Worm (Caenorhabditis elegans): ENCODE data around the gene C05B5.1.
A peak's percentile ranks its signal among the peaks of the same experiment; 100 is the strongest.

The C05B5.1 gene

DNA sequence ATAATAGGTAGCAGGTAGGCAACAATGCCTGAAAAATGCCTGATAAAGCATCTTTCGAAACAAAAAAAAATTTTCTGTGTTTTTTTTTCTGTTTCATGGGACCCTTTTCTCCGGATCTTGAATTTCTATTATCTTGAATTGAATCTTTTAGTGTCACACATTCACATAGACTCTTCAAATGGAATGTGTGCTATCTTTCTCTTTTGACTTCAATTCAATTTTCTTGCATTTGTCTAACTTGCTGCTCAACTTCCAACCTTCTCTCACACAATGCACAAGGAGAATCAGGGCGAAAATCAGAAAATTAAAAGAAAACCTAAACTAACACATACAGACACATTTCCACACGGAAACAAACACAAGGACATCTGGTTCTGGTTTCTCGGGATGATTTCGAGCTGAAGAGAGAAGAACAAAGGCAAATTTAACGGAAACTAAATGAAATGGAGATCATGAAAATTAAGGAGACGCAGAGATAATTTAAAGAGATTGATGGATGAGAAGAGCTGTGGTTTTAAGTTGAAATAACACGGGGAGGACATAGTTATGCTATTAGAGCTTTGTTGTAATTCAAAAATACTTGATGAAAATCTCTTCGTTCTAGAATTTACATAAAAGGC is 15.9 kb downstream of the C05B5.1 start:
- TF ChIP-seq dsc-1 (tag; optimal IDR thresholded peaks at IDR 0.05), result peak; percentile 97
- no peak for TF ChIP-seq lin-39 (tag; optimal IDR thresholded peaks at IDR 0.05)
- no peak for TF ChIP-seq pqm-1 (tag; optimal IDR thresholded peaks at IDR 0.05)
- TF ChIP-seq nhr-47 (tag; optimal IDR thresholded peaks at IDR 0.05), result no peak
- TF ChIP-seq fos-1 (tag; optimal IDR thresholded peaks at IDR 0.05), result no peak
- TF ChIP-seq ztf-11 (tag; optimal IDR thresholded peaks at IDR 0.05), result no peak
- no peak for TF ChIP-seq efl-1 (optimal IDR thresholded peaks at IDR 0.05)
- TF ChIP-seq efl-1 (GFP tag; optimal IDR thresholded peaks at IDR 0.05 in 1 of 2), result peak in 1 of 2 experiments; percentile 74
- no peak for TF ChIP-seq egl-13 (tag; optimal IDR thresholded peaks at IDR 0.05)
- no peak for TF ChIP-seq C16A3.4 (tag; optimal IDR thresholded peaks at IDR 0.05)
- TF ChIP-seq alr-1 (tag; optimal IDR thresholded peaks at IDR 0.05; ENCODE audit: borderline replicate concordance), result no peak
- TF ChIP-seq mdl-1 (tag; optimal IDR thresholded peaks at IDR 0.05), result no peak
- TF ChIP-seq nhr-237 (tag; optimal IDR thresholded peaks at IDR 0.05), result no peak
- TF ChIP-seq F16B12.6 (tag; optimal IDR thresholded peaks at IDR 0.05), result no peak
- no peak for TF ChIP-seq hlh-17 (GFP tag; optimal IDR thresholded peaks at IDR 0.05; ENCODE audit: borderline replicate concordance)
- TF ChIP-seq nhr-19 (GFP tag; conservative IDR thresholded peaks at IDR 0.05), result no peak
- peak; percentile 24 for TF ChIP-seq lin-14 (GFP tag; optimal IDR thresholded peaks at IDR 0.05)
- no peak for TF ChIP-seq zag-1 (tag; optimal IDR thresholded peaks at IDR 0.05)
- no peak for TF ChIP-seq dpl-1 (GFP tag; optimal IDR thresholded peaks at IDR 0.05)
- no peak for TF ChIP-seq lin-15B (tag; optimal IDR thresholded peaks at IDR 0.05)
- peak; percentile 49 for TF ChIP-seq fkh-10 (GFP tag; optimal IDR thresholded peaks at IDR 0.05)
- no peak for TF ChIP-seq ceh-82 (tag; optimal IDR thresholded peaks at IDR 0.05)
- TF ChIP-seq nhr-12 (tag; optimal IDR thresholded peaks at IDR 0.05), result no peak
- TF ChIP-seq nhr-71 (tag; optimal IDR thresholded peaks at IDR 0.05), result no peak
- TF ChIP-seq mab-9 (GFP tag; IDR thresholded peaks at IDR 0.05), result no peak
- TF ChIP-seq ceh-88 (GFP tag; IDR thresholded peaks at IDR 0.05), result no peak
- no peak for TF ChIP-seq ceh-63 (GFP tag; optimal IDR thresholded peaks at IDR 0.05)
- no peak for TF ChIP-seq tlp-1 (tag; optimal IDR thresholded peaks at IDR 0.05)
- no peak for TF ChIP-seq egl-27 (tag; optimal IDR thresholded peaks at IDR 0.05)
- TF ChIP-seq xbp-1 (tag; optimal IDR thresholded peaks at IDR 0.05), result no peak
- TF ChIP-seq grh-1 (GFP tag; IDR thresholded peaks at IDR 0.05), result no peak
- no peak for TF ChIP-seq nhr-28 (tag; optimal IDR thresholded peaks at IDR 0.05)
- peak; percentile 71 for TF ChIP-seq fkh-4 (tag; optimal IDR thresholded peaks at IDR 0.05; ENCODE audit: borderline replicate concordance)
- no peak for TF ChIP-seq skn-1 (tag; optimal IDR thresholded peaks at IDR 0.05)
- TF ChIP-seq sup-37 (GFP tag; optimal IDR thresholded peaks at IDR 0.05), result no peak
- no peak for TF ChIP-seq lir-3 (tag; optimal IDR thresholded peaks at IDR 0.05; ENCODE audit: poor library complexity)
- no peak for TF ChIP-seq zip-4 (GFP tag; optimal IDR thresholded peaks at IDR 0.05)
- no peak for TF ChIP-seq sptf-1 (tag; optimal IDR thresholded peaks at IDR 0.05)
- TF ChIP-seq nhr-84 (tag; optimal IDR thresholded peaks at IDR 0.05), result no peak
- no peak for TF ChIP-seq nhr-90 (tag; optimal IDR thresholded peaks at IDR 0.05; ENCODE audit: poor library complexity)
- no peak for TF ChIP-seq unc-62 (GFP tag; optimal IDR thresholded peaks at IDR 0.05)
- no peak for TF ChIP-seq blmp-1 (tag; optimal IDR thresholded peaks at IDR 0.05)
- no peak for TF ChIP-seq aha-1 (tag; optimal IDR thresholded peaks at IDR 0.05)

DNA sequence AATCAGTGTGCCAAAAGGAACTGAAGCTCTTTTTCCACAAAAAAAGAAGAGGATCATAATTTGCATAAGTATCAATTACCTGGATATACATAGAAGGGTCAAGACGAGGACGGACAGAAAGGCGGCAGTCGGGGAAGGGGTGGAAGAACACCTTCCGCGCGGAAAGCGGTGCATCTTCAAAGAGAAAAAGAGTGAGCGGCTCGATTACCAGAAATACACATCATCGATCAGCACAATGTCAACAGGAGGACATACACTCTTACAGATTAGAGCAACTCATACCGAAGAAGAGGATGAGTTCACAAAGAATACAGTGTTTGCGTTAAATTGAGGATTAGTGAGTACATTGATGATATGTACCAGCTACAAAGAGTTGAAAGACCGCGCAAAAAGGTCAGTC is 18.9 kb downstream of the C05B5.1 start:
- TF ChIP-seq lir-3 (tag; optimal IDR thresholded peaks at IDR 0.05; ENCODE audit: poor library complexity) (no peak), unc-30 (tag; optimal IDR thresholded peaks at IDR 0.05) (no peak), nhr-11 (tag; optimal IDR thresholded peaks at IDR 0.05) (no peak), unc-130 (tag; optimal IDR thresholded peaks at IDR 0.05) (no peak), sptf-1 (tag; optimal IDR thresholded peaks at IDR 0.05) (no peak), ceh-88 (GFP tag; IDR thresholded peaks at IDR 0.05) (no peak), pax-3 (tag; optimal IDR thresholded peaks at IDR 0.05) (no peak), ceh-8 (GFP tag; optimal IDR thresholded peaks at IDR 0.05) (no peak), alr-1 (tag; optimal IDR thresholded peaks at IDR 0.05; ENCODE audit: borderline replicate concordance) (no peak), ceh-90 (tag; optimal IDR thresholded peaks at IDR 0.05) (no peak), swsn-7 (tag; optimal IDR thresholded peaks at IDR 0.05) (no peak), mab-9 (GFP tag; IDR thresholded peaks at IDR 0.05) (no peak)

Data from whole organism, L1 larva.